Worm (Caenorhabditis elegans) whole organism, young adult: Measurements from ENCODE around the gene ZK792.1.

Experiments
- B0035.1 ChIP-seq: sonication (generic microtip); optimal IDR thresholded peaks from 2 replicates; lab custom pipeline; 2016; ENCODE audit warnings: missing genetic modification characterization, mild to moderate bottlenecking, missing compliant biosample characterization, missing genotype, missing genetic modification reagents
- F23B12.7 ChIP-seq: sonication (generic microtip); optimal IDR thresholded peaks from 2 replicates; lab custom pipeline; 2017; ENCODE audit warnings: missing genetic modification characterization, mild to moderate bottlenecking, missing compliant biosample characterization, antibody characterized with exemption, moderate library complexity; ENCODE audit not compliant: insufficient read depth
- F37B4.10 ChIP-seq: fragments of 200-800 bp; sonication (Bioruptor generic); IDR thresholded peaks from 2 replicates; pipeline ENCODE4 v1.3.6; 2022; ENCODE audit warnings: missing genetic modification characterization, missing compliant biosample characterization
- F49E8.2 ChIP-seq: sonication (generic microtip); optimal IDR thresholded peaks from 3 replicates; lab custom pipeline; 2017; ENCODE audit warnings: missing genetic modification characterization, mild to moderate bottlenecking, missing compliant biosample characterization, antibody characterized with exemption, moderate library complexity; ENCODE audit not compliant: insufficient read depth
- F57C9.4 ChIP-seq: sonication (generic microtip); optimal IDR thresholded peaks from 2 replicates; lab custom pipeline; 2017; ENCODE audit warnings: mild to moderate bottlenecking, missing genetic modification characterization, missing compliant biosample characterization
- Y79H2A.3 ChIP-seq: fragments of 200-800 bp; sonication (Bioruptor generic); conservative IDR thresholded peaks from 2 replicates; pipeline ENCODE4 v1.3.6; 2022; ENCODE audit warnings: missing genetic modification reagents, missing genetic modification characterization, missing compliant biosample characterization
- attf-3 ChIP-seq: fragments of 200-800 bp; sonication (Bioruptor generic); conservative IDR thresholded peaks from 2 replicates; pipeline ENCODE4 v1.3.6; 2022; ENCODE audit warnings: missing genetic modification reagents, missing genetic modification characterization, missing compliant biosample characterization
- ceh-27 ChIP-seq: fragments of 200-800 bp; sonication (Bioruptor generic); optimal IDR thresholded peaks from 2 replicates; lab custom pipeline; 2018; ENCODE audit warnings: mild to moderate bottlenecking, missing genetic modification characterization, moderate library complexity, missing compliant biosample characterization
- dox-1 ChIP-seq: fragments of 200-800 bp; sonication (Bioruptor generic); IDR thresholded peaks from 2 replicates; pipeline ENCODE4 v1.3.6; 2022; ENCODE audit warnings: missing genetic modification reagents, missing genetic modification characterization, missing compliant biosample characterization
- let-526 ChIP-seq: fragments of 200-800 bp; sonication (Bioruptor generic); IDR thresholded peaks from 2 replicates; pipeline ENCODE4 v1.3.6; 2022; ENCODE audit warnings: missing genetic modification reagents, missing genetic modification characterization, missing compliant biosample characterization
- madf-3 ChIP-seq: fragments of 200-800 bp; sonication (Bioruptor generic); IDR thresholded peaks from 2 replicates; pipeline ENCODE4 v1.3.6; 2022; ENCODE audit warnings: missing genetic modification reagents, missing genetic modification characterization, missing compliant biosample characterization
- madf-6 ChIP-seq: fragments of 200-800 bp; sonication (Bioruptor generic); IDR thresholded peaks from 2 replicates; pipeline ENCODE4 v1.3.6; 2022; ENCODE audit warnings: missing genetic modification reagents, missing genetic modification characterization, missing compliant biosample characterization
- nfya-1 ChIP-seq: sonication (generic microtip); optimal IDR thresholded peaks from 2 replicates; lab custom pipeline; 2017; ENCODE audit warnings: antibody characterized with exemption, missing compliant biosample characterization, missing genetic modification characterization, borderline replicate concordance; ENCODE audit not compliant: insufficient read depth
- snpc-1.3 ChIP-seq: sonication (generic microtip); optimal IDR thresholded peaks from 2 replicates; lab custom pipeline; 2017; ENCODE audit warnings: missing genetic modification characterization, mild to moderate bottlenecking, missing compliant biosample characterization, antibody characterized with exemption, moderate library complexity, missing genotype, missing genetic modification reagents; ENCODE audit not compliant: insufficient read depth
- sptf-2 ChIP-seq: fragments of 200-800 bp; sonication (Bioruptor generic); optimal IDR thresholded peaks from 2 replicates; lab custom pipeline; 2018; ENCODE audit warnings: mild to moderate bottlenecking, missing genetic modification characterization, missing compliant biosample characterization
- ztf-25 ChIP-seq: fragments of 200-800 bp; sonication (Bioruptor generic); IDR thresholded peaks from 2 replicates; pipeline ENCODE4 v1.3.6; 2022; ENCODE audit warnings: missing genetic modification reagents, missing genetic modification characterization, missing compliant biosample characterization

The ZK792.1 gene

ce11 chrIV:11713289-11713688 is 53.6 kb downstream of the ZK792.1 start:
- TF ChIP-seq B0035.1, result no peak
- TF ChIP-seq ceh-27 (GFP tag; lab: Kevin White, UChicago), result no peak
- TF ChIP-seq F57C9.4 (tag; lab: Kevin White, UChicago), result no peak
- TF ChIP-seq F49E8.2, result no peak
- no peak for TF ChIP-seq F37B4.10
- no peak for TF ChIP-seq dox-1
- no peak for TF ChIP-seq madf-3 (GFP tag; lab: Robert Waterston, UW)
- no peak for TF ChIP-seq F23B12.7
- TF ChIP-seq ztf-25 (GFP tag; lab: Robert Waterston, UW), result no peak
- no peak for TF ChIP-seq nfya-1
- TF ChIP-seq, all 124 proteins: peak for 0

ce11 chrIV:11714739-11715138 is 55.1 kb downstream of the ZK792.1 start, which contains the start of gene magi-1:
Gene magi-1, plus strand, starts transcription at chrIV:11715039.
- TF ChIP-seq madf-6 (GFP tag; lab: Robert Waterston, UW) (no peak), attf-3 (no peak), sptf-2 (GFP tag; lab: Kevin White, UChicago) (no peak), snpc-1.3 (tag; lab: Kevin White, UChicago) (no peak), let-526 (GFP tag; lab: Robert Waterston, UW) (no peak), Y79H2A.3 (GFP tag; lab: Robert Waterston, UW) (no peak)
